Worm (Caenorhabditis elegans) whole organism, L2 larva: ENCODE measurements around the gene R144.11.
A peak's percentile ranks its signal among the peaks of the same experiment; 100 is the strongest.
"Not testable (repeated sequence)": the region's sequence is repeated elsewhere in the genome, so short reads cannot be mapped to it uniquely, and the experiment has no call there.

ENCODE experiments used
- C34F6.9 ChIP-seq: fragments of 150-350 bp; optimal IDR thresholded peaks from 2 replicates; lab custom pipeline; 2014; ENCODE audit warnings: missing biosample characterization, missing genetic modification characterization
- F13H6.1 ChIP-seq: sonication (generic microtip); optimal IDR thresholded peaks from 2 replicates; lab custom pipeline; 2016; ENCODE audit warnings: missing genetic modification characterization, missing compliant biosample characterization
- Y55F3AM.14 ChIP-seq: fragments of 200-800 bp; sonication (Bioruptor generic); optimal IDR thresholded peaks from 2 replicates; lab custom pipeline; 2018; ENCODE audit warnings: mild to moderate bottlenecking, missing genetic modification characterization, missing compliant biosample characterization
- ZK546.5 ChIP-seq: sonication (generic microtip); optimal IDR thresholded peaks from 2 replicates; lab custom pipeline; 2017; ENCODE audit warnings: missing biosample characterization, missing genetic modification characterization
- aly-2 ChIP-seq: fragments of 150-350 bp; optimal IDR thresholded peaks from 2 replicates; lab custom pipeline; 2014; ENCODE audit warnings: missing biosample characterization, missing genetic modification characterization
- blmp-1 ChIP-seq: sonication (generic microtip); optimal IDR thresholded peaks from 2 replicates; lab custom pipeline; 2017; ENCODE audit warnings: missing genetic modification characterization, mild to moderate bottlenecking, missing compliant biosample characterization, antibody characterized with exemption, moderate library complexity; ENCODE audit not compliant: insufficient read depth
- ceh-16 ChIP-seq: fragments of 150-350 bp; optimal IDR thresholded peaks from 2 replicates; lab custom pipeline; 2014; ENCODE audit warnings: missing biosample characterization, missing genetic modification characterization
- crh-2 ChIP-seq: sonication (generic microtip); optimal IDR thresholded peaks from 2 replicates; lab custom pipeline; 2017; ENCODE audit warnings: missing biosample characterization, missing genetic modification characterization
- egl-27 ChIP-seq: sonication (generic microtip); optimal IDR thresholded peaks from 3 replicates; lab custom pipeline; 2017; ENCODE audit warnings: missing biosample characterization, missing genetic modification reagents, missing genetic modification characterization
- fos-1 ChIP-seq: fragments of 150-350 bp; optimal IDR thresholded peaks from 2 replicates; lab custom pipeline; 2014; ENCODE audit warnings: missing biosample characterization, missing genetic modification characterization
- gmeb-1 ChIP-seq: fragments of 150-350 bp; optimal IDR thresholded peaks from 2 replicates; lab custom pipeline; 2014; ENCODE audit warnings: missing biosample characterization, missing genetic modification characterization
- lin-11 ChIP-seq: fragments of 150-350 bp; sonication (generic microtip); optimal IDR thresholded peaks from 2 replicates; lab custom pipeline; 2014; ENCODE audit warnings: missing biosample characterization, missing genetic modification characterization, inconsistent platforms, mixed read lengths
- lin-13 ChIP-seq: fragments of 150-350 bp; optimal IDR thresholded peaks from 2 replicates; lab custom pipeline; 2014; ENCODE audit warnings: missing biosample characterization, missing genetic modification reagents, missing genetic modification characterization
- lin-39 ChIP-seq: fragments of 150-350 bp; optimal IDR thresholded peaks from 2 replicates; lab custom pipeline; 2014; ENCODE audit warnings: missing biosample characterization, missing genetic modification reagents, missing genetic modification characterization
- lsy-2 ChIP-seq, 2 experiments: fragments of 150-350 bp in 1 of 2; sonication (generic microtip) in 1 of 2; optimal IDR thresholded peaks; 2 replicates each; lab custom pipeline; 2014 to 2017; ENCODE audit warnings: missing biosample characterization in 2 of 2, missing genetic modification characterization in 2 of 2
- mab-5 ChIP-seq: fragments of 150-350 bp; optimal IDR thresholded peaks from 2 replicates; lab custom pipeline; 2014; ENCODE audit warnings: missing biosample characterization, missing genetic modification characterization
- mbf-1 ChIP-seq: sonication (generic microtip); optimal IDR thresholded peaks from 2 replicates; lab custom pipeline; 2017; ENCODE audit warnings: missing biosample characterization, missing genetic modification characterization
- mdl-1 ChIP-seq, 2 experiments: fragments of 150-350 bp in 1 of 2; sonication (generic microtip) in 1 of 2; optimal IDR thresholded peaks; 2 replicates each; lab custom pipeline; 2017; ENCODE audit warnings: missing biosample characterization in 2 of 2, missing genetic modification characterization in 2 of 2
- nhr-11 ChIP-seq: fragments of 150-350 bp; optimal IDR thresholded peaks from 2 replicates; lab custom pipeline; 2014; ENCODE audit warnings: missing biosample characterization, missing genetic modification characterization
- nhr-12 ChIP-seq: fragments of 150-350 bp; optimal IDR thresholded peaks from 2 replicates; lab custom pipeline; 2014; ENCODE audit warnings: missing biosample characterization, missing genetic modification characterization
- nhr-129 ChIP-seq: fragments of 150-350 bp; optimal IDR thresholded peaks from 2 replicates; lab custom pipeline; 2014; ENCODE audit warnings: missing biosample characterization, missing genetic modification characterization
- nhr-21 ChIP-seq: fragments of 150-350 bp; optimal IDR thresholded peaks from 2 replicates; lab custom pipeline; 2014; ENCODE audit warnings: missing biosample characterization, missing genetic modification characterization
- nhr-25 ChIP-seq: fragments of 150-350 bp; sonication (generic microtip); optimal IDR thresholded peaks from 3 replicates; lab custom pipeline; 2014; ENCODE audit warnings: missing biosample characterization, missing genetic modification characterization
- nhr-6 ChIP-seq: fragments of 150-350 bp; optimal IDR thresholded peaks from 2 replicates; lab custom pipeline; 2014; ENCODE audit warnings: missing biosample characterization, missing genetic modification characterization
- peb-1 ChIP-seq: fragments of 150-350 bp; optimal IDR thresholded peaks from 2 replicates; lab custom pipeline; 2014; ENCODE audit warnings: missing biosample characterization, missing genetic modification characterization
- sem-4 ChIP-seq: fragments of 150-350 bp; optimal IDR thresholded peaks from 2 replicates; lab custom pipeline; 2014; ENCODE audit warnings: missing biosample characterization, missing genetic modification reagents, missing genetic modification characterization
- sma-3 ChIP-seq: sonication (generic microtip); optimal IDR thresholded peaks from 2 replicates; lab custom pipeline; 2016; ENCODE audit warnings: missing genetic modification reagents, missing genetic modification characterization, missing compliant biosample characterization
- sma-9 ChIP-seq, 2 experiments: fragments of 150-350 bp in 1 of 2; sonication (generic microtip) in 1 of 2; optimal IDR thresholded peaks; 2 replicates each; lab custom pipeline; 2014 to 2016; ENCODE audit warnings: missing genetic modification characterization in 2 of 2, mild to moderate bottlenecking in 1 of 2, missing biosample characterization in 1 of 2, missing compliant biosample characterization in 1 of 2, missing genetic modification reagents in 1 of 2, moderate library complexity in 1 of 2
- snpc-4 ChIP-seq: fragments of 150-350 bp; optimal IDR thresholded peaks from 2 replicates; lab custom pipeline; 2014; ENCODE audit warnings: missing biosample characterization, missing genetic modification characterization
- unc-55 ChIP-seq: fragments of 150-350 bp; sonication (generic microtip); optimal IDR thresholded peaks from 3 replicates; lab custom pipeline; 2014; ENCODE audit warnings: missing biosample characterization, missing genetic modification reagents, missing genetic modification characterization
- unc-62 ChIP-seq: fragments of 150-350 bp; optimal IDR thresholded peaks from 2 replicates; lab custom pipeline; 2014; ENCODE audit warnings: missing biosample characterization, missing genetic modification reagents, missing genetic modification characterization
- ztf-4 ChIP-seq: fragments of 150-350 bp; optimal IDR thresholded peaks from 2 replicates; lab custom pipeline; 2014; ENCODE audit warnings: missing biosample characterization, missing genetic modification characterization

R144.11 gene

DNA sequence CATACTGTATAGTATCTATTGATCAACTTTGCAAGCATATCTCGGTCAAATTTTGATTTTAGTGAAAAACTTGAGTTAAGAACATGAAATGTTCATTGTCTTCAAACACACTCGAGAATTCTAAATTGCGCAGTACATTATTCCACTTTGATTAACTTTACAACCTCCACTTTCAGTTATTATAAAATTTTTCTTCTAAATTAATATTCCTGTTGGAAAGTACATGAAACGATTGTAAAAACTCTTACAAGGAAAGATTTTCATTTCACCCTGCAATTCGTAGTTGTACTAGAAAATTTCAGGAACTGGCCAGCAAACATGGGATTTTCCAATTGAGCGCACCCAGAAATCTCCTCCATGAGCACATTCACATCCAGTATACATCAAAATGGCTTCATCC, 36.1 kb upstream of the R144.11 start, which contains the start of gene C45G9.14:
C45G9.14 (plus strand) TSS at position 301 of the 400 bp plus-strand sequence.
- TF ChIP-seq nhr-11 (tag; lab: Kevin White, UChicago) (no peak), nhr-6 (no peak), blmp-1 (tag; lab: Kevin White, UChicago) (no peak), peb-1 (tag; lab: Kevin White, UChicago) (no peak)

DNA sequence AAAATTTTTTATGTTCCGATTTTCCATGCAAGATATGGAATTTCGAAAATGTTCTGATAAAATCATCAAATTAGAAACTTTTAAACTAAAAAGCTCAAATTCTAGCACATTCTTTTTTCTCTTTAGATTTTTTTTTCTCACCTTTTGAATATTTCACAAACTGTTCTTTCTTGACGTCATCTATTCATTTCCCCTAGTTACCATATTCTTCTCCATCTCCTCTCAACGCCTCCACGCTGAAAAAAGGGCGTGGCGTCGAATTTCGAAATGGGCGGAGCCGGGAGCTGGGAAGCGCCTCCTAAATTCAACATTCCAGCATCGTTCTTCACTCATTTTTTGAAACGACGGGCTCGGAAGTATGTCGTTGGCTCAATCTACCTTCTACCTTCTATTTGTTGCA, 33.5 kb upstream of the R144.11 start, which contains the start of gene nlp-43:
nlp-43 (plus strand) TSS at position 301 of the 400 bp plus-strand sequence.
- no peak for TF ChIP-seq lin-13 (GFP tag; lab: Kevin White, UChicago)
- TF ChIP-seq Y55F3AM.14 (GFP tag; lab: Kevin White, UChicago) = no peak
- no peak for TF ChIP-seq mbf-1
- TF ChIP-seq C34F6.9 = no peak
- no peak for TF ChIP-seq aly-2 (tag; lab: Kevin White, UChicago)

DNA sequence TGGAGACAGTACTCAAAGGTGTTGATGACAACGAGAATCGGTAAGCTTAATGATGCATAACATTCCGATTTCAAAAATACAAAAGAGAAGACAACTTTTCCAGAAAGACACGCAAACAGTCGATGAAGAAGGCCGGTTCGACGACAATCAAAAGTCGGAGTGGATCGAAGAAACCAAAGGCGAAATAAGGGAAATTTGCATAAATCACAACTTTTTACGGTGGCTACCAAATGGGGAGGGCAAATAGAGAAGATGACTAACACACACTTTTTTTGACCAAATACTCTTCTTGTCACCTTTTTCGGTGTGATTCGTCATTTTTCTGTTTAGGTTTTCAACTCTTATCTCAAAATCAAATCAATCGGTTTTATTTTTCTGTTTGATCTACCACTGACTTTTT, 27.5 kb upstream of the R144.11 start, which contains the start of gene C45G9.6:
C45G9.6 (plus strand) TSS at position 301 of the 400 bp plus-strand sequence.
- TF ChIP-seq sma-3 (GFP tag; lab: Kevin White, UChicago) = no peak
- no peak for TF ChIP-seq ZK546.5
- TF ChIP-seq blmp-1 (tag; lab: Kevin White, UChicago) = no peak
- TF ChIP-seq, all 48 proteins: peak for 0

DNA sequence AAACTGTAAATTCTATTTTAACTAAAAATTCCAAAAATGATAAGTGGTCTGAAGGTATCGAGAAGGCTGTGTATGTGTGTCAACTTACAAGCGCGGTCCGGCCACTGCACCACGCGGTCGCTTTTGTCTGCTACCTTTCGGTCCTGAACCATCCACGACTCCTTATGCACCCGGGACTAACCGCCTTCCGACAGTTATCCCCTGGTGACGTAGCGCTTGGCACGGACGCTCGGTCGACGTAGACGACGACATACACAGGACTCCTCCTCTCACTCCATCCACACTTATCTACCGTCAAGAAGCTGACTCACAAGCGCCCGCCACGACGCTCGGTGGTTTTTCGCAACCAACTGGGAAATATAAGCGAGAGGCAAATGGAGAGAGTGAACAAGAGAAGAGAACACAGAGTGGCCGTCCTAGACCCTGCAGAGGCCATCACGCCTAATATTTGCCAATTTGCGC, 22.8 kb upstream of the R144.11 start:
- peak; percentile 24 for TF ChIP-seq egl-27 (tag; lab: Kevin White, UChicago)
- TF ChIP-seq sma-9 (GFP tag; optimal IDR thresholded peaks at IDR 0.05; lab: Kevin White, UChicago) = peak; percentile 50
- not testable (repeated sequence) for TF ChIP-seq sma-9 (tag; optimal IDR thresholded peaks at IDR 0.05; lab: Kevin White, UChicago)
- peak; percentile 89 for TF ChIP-seq F13H6.1
- TF ChIP-seq Y55F3AM.14 (GFP tag; lab: Kevin White, UChicago) = peak; percentile 70
- TF ChIP-seq unc-55 (GFP tag; lab: Kevin White, UChicago) = peak; percentile 45
- TF ChIP-seq C34F6.9 = peak; percentile 30
- TF ChIP-seq nhr-21 (tag; lab: Kevin White, UChicago) = peak; percentile 77
- peak; percentile 76 for TF ChIP-seq lin-13 (GFP tag; lab: Kevin White, UChicago)
- TF ChIP-seq nhr-25 (tag; lab: Kevin White, UChicago) = peak; percentile 50
- peak; percentile 47 for TF ChIP-seq sem-4 (tag; lab: Kevin White, UChicago)
- peak; percentile 66 to 72 for TF ChIP-seq lsy-2 (tag; optimal IDR thresholded peaks at IDR 0.05; lab: Kevin White, UChicago)
- peak; percentile 77 for TF ChIP-seq crh-2 (tag; lab: Kevin White, UChicago)
- peak; percentile 88 for TF ChIP-seq fos-1 (tag; lab: Kevin White, UChicago)
- peak; percentile 49 for TF ChIP-seq nhr-129 (tag; lab: Kevin White, UChicago)
- TF ChIP-seq lin-11 (tag; lab: Kevin White, UChicago) = peak; percentile 49
- peak; percentile 75 for TF ChIP-seq sma-3 (GFP tag; lab: Kevin White, UChicago)
- peak in 1 of 2 experiments; percentile 43 for TF ChIP-seq mdl-1 (tag; optimal IDR thresholded peaks at IDR 0.05; lab: Kevin White, UChicago)
- peak; percentile 7 for TF ChIP-seq mab-5
- peak; percentile 27 for TF ChIP-seq snpc-4 (tag; lab: Kevin White, UChicago)
- peak; percentile 47 for TF ChIP-seq gmeb-1 (tag; lab: Kevin White, UChicago)
- TF ChIP-seq ztf-4 (tag; lab: Kevin White, UChicago) = peak; percentile 28

DNA sequence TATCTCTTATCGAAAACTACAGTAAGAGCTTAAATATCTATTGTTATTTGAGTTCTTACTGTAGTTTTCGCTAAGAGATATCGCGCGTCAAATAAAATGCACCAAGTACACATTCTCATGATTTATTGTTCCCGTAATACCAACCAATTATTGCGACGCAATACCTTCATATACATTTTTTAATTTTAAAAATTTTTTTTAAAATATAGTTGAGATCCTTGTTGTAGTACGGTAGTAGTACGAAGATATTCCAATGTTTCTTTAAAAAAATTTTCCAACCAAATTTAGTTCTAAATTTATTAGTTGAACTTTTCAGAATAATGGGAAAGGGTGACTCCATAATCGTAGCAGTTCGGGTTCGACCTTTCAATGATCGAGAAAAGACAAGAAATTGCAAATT, 22.0 kb upstream of the R144.11 start, which contains the start of gene klp-6:
klp-6 (plus strand) TSS at position 301 of the 400 bp plus-strand sequence.
- TF ChIP-seq unc-62 (GFP tag; lab: Kevin White, UChicago) (no peak), ceh-16 (tag; lab: Kevin White, UChicago) (no peak), lin-39 (no peak), sma-3 (GFP tag; lab: Kevin White, UChicago) (no peak), F13H6.1 (no peak), mab-5 (no peak), nhr-12 (tag; lab: Kevin White, UChicago) (no peak), mbf-1 (no peak), mdl-1 (tag; optimal IDR thresholded peaks at IDR 0.05; lab: Kevin White, UChicago) (no peak), crh-2 (tag; lab: Kevin White, UChicago) (no peak)
